Fruit fly (Drosophila melanogaster) whole organism, embryonic: ENCODE results near the gene Ilp5.

Source experiments
- CG10431 ChIP-seq: fragments of 200-800 bp; sonication (Bioruptor generic); optimal IDR thresholded peaks from 3 replicates; lab custom pipeline; 2018; ENCODE audit warnings: missing biosample characterization, mild to moderate bottlenecking, missing genetic modification characterization
- CG11695 ChIP-seq: fragments of 200-800 bp; sonication (Bioruptor generic); IDR thresholded peaks from 3 replicates; pipeline ENCODE4 v1.3.6; 2022; ENCODE audit warnings: missing biosample characterization, missing genetic modification characterization
- CG12155 ChIP-seq: fragments of 200-800 bp; sonication (Bioruptor generic); optimal IDR thresholded peaks from 3 replicates; lab custom pipeline; 2016; ENCODE audit warnings: missing biosample characterization, missing genetic modification characterization
- CG12219 ChIP-seq: fragments of 200-800 bp; sonication (Bioruptor generic); optimal IDR thresholded peaks from 3 replicates; lab custom pipeline; 2018; ENCODE audit warnings: missing biosample characterization, mild to moderate bottlenecking, missing genetic modification characterization
- CG13287 ChIP-seq: fragments of 200-800 bp; sonication (Bioruptor generic); IDR thresholded peaks from 2 replicates; pipeline ENCODE4 v1.3.6; 2022; ENCODE audit warnings: missing biosample characterization, missing genetic modification characterization; ENCODE audit not compliant: partially characterized antibody
- CG13296 ChIP-seq: fragments of 200-800 bp; sonication (Bioruptor generic); optimal IDR thresholded peaks from 3 replicates; lab custom pipeline; 2018; ENCODE audit warnings: missing biosample characterization, mild to moderate bottlenecking, missing genetic modification characterization
- CG13894 ChIP-seq: fragments of 200-800 bp; sonication (Bioruptor generic); optimal IDR thresholded peaks from 3 replicates; lab custom pipeline; 2018; ENCODE audit warnings: missing biosample characterization, mild to moderate bottlenecking, missing genetic modification characterization, moderate library complexity
- CG1529 ChIP-seq: fragments of 200-800 bp; sonication (Bioruptor generic); optimal IDR thresholded peaks from 3 replicates; lab custom pipeline; 2018; ENCODE audit warnings: missing biosample characterization, missing genetic modification characterization
- CG17568 ChIP-seq: fragments of 200-800 bp; sonication (Bioruptor generic); optimal IDR thresholded peaks from 2 replicates; lab custom pipeline; 2018; ENCODE audit warnings: missing biosample characterization, mild to moderate bottlenecking, missing genetic modification characterization, moderate library complexity
- CG18476 ChIP-seq: fragments of 200-800 bp; sonication (Bioruptor generic); optimal IDR thresholded peaks from 2 replicates; lab custom pipeline; 2016; ENCODE audit warnings: missing biosample characterization, mild to moderate bottlenecking, missing genetic modification characterization
- CG3065 ChIP-seq: fragments of 200-800 bp; sonication (Bioruptor generic); optimal IDR thresholded peaks from 2 replicates; lab custom pipeline; 2016; ENCODE audit warnings: missing biosample characterization, missing genetic modification characterization
- CG3995 ChIP-seq: fragments of 200-800 bp; sonication (Bioruptor generic); optimal IDR thresholded peaks from 3 replicates; lab custom pipeline; 2016; ENCODE audit warnings: missing biosample characterization, missing genetic modification characterization
- CG4424 ChIP-seq: fragments of 200-800 bp; sonication (Bioruptor generic); optimal IDR thresholded peaks from 3 replicates; lab custom pipeline; 2016; ENCODE audit warnings: missing biosample characterization, missing genetic modification characterization
- CG5245 ChIP-seq: fragments of 200-800 bp; sonication (Bioruptor generic); optimal IDR thresholded peaks from 3 replicates; lab custom pipeline; 2016; ENCODE audit warnings: missing biosample characterization, missing genetic modification characterization
- CG6272 ChIP-seq: fragments of 200-800 bp; sonication (Bioruptor generic); IDR thresholded peaks from 2 replicates; pipeline ENCODE4 v1.3.6; 2022; ENCODE audit warnings: missing biosample characterization, missing genetic modification characterization
- CG6813 ChIP-seq: fragments of 200-800 bp; sonication (Bioruptor generic); optimal IDR thresholded peaks from 2 replicates; lab custom pipeline; 2017; ENCODE audit warnings: missing biosample characterization, missing genetic modification characterization, mild to moderate bottlenecking, moderate library complexity, missing genetic modification reagents
- CG7963 ChIP-seq: fragments of 200-800 bp; sonication (Bioruptor generic); IDR thresholded peaks from 3 replicates; pipeline ENCODE4 v1.3.6; 2022; ENCODE audit warnings: missing biosample characterization, missing genetic modification characterization; ENCODE audit not compliant: partially characterized antibody
- CG9437 ChIP-seq: fragments of 200-800 bp; sonication (Bioruptor generic); optimal IDR thresholded peaks from 2 replicates; lab custom pipeline; 2018; ENCODE audit warnings: missing biosample characterization, mild to moderate bottlenecking, missing genetic modification characterization
- CG9727 ChIP-seq: fragments of 200-800 bp; sonication (Bioruptor generic); optimal IDR thresholded peaks from 3 replicates; lab custom pipeline; 2017; ENCODE audit warnings: missing biosample characterization, mild to moderate bottlenecking, missing genetic modification characterization
- Doc2 ChIP-seq: fragments of 200-800 bp; sonication (Bioruptor generic); IDR thresholded peaks from 2 replicates; pipeline ENCODE4 v1.3.6; 2022; ENCODE audit warnings: missing biosample characterization, missing genetic modification characterization
- Doc3 ChIP-seq: fragments of 200-800 bp; sonication (Bioruptor generic); IDR thresholded peaks from 3 replicates; pipeline ENCODE4 v1.3.6; 2022; ENCODE audit warnings: missing biosample characterization, missing genetic modification characterization; ENCODE audit not compliant: partially characterized antibody
- GATAe ChIP-seq: fragments of 200-800 bp; sonication (Bioruptor generic); conservative IDR thresholded peaks from 2 replicates; pipeline ENCODE4 v1.3.6; 2022; ENCODE audit warnings: missing biosample characterization, missing genetic modification characterization
- HLHmδ ChIP-seq: fragments of 200-800 bp; sonication (Bioruptor generic); optimal IDR thresholded peaks from 2 replicates; lab custom pipeline; 2018; ENCODE audit warnings: missing biosample characterization, mild to moderate bottlenecking, missing genetic modification characterization, moderate library complexity
- Hey ChIP-seq: fragments of 200-800 bp; sonication (Bioruptor generic); optimal IDR thresholded peaks from 3 replicates; lab custom pipeline; 2018; ENCODE audit warnings: missing biosample characterization, mild to moderate bottlenecking, missing genetic modification characterization
- HmgD ChIP-seq: fragments of 200-800 bp; sonication (Bioruptor generic); optimal IDR thresholded peaks from 3 replicates; lab custom pipeline; 2016; ENCODE audit warnings: missing biosample characterization, missing genetic modification characterization
- HmgZ ChIP-seq: fragments of 200-800 bp; sonication (Bioruptor generic); optimal IDR thresholded peaks from 2 replicates; lab custom pipeline; 2018; ENCODE audit warnings: missing biosample characterization, mild to moderate bottlenecking, missing genetic modification characterization
- Hmx ChIP-seq: fragments of 200-800 bp; sonication (Bioruptor generic); optimal IDR thresholded peaks from 2 replicates; lab custom pipeline; 2016; ENCODE audit warnings: missing biosample characterization, missing genetic modification characterization
- NFAT ChIP-seq: fragments of 200-800 bp; sonication (Bioruptor generic); IDR thresholded peaks from 2 replicates; pipeline ENCODE4 v1.3.6; 2022; ENCODE audit warnings: missing biosample characterization, missing genetic modification characterization
- Vsx1 ChIP-seq: fragments of 200-800 bp; sonication (Bioruptor generic); optimal IDR thresholded peaks from 2 replicates; lab custom pipeline; 2017; ENCODE audit warnings: missing biosample characterization, mild to moderate bottlenecking, missing genetic modification characterization, missing genetic modification reagents
- ap ChIP-seq: fragments of 200-800 bp; sonication (Bioruptor generic); IDR thresholded peaks from 2 replicates; pipeline ENCODE4 v1.3.6; 2022; ENCODE audit warnings: missing biosample characterization, missing genetic modification characterization
- ase ChIP-seq: fragments of 200-800 bp; sonication (Bioruptor generic); IDR thresholded peaks from 3 replicates; pipeline ENCODE4 v1.3.6; 2022; ENCODE audit warnings: missing biosample characterization, missing genetic modification characterization
- bab2 ChIP-seq: fragments of 200-800 bp; sonication (Bioruptor generic); optimal IDR thresholded peaks from 2 replicates; lab custom pipeline; 2016; ENCODE audit warnings: missing biosample characterization, missing genetic modification characterization
- bbx ChIP-seq: fragments of 200-800 bp; sonication (Bioruptor generic); IDR thresholded peaks from 2 replicates; pipeline ENCODE4 v1.3.6; 2022; ENCODE audit warnings: missing biosample characterization, missing genetic modification characterization; ENCODE audit not compliant: partially characterized antibody
- bsh ChIP-seq, 2 experiments: fragments of 200-800 bp; sonication (Bioruptor generic); optimal IDR thresholded peaks; 2 replicates each; lab custom pipeline; 2017 to 2018; ENCODE audit warnings: mild to moderate bottlenecking in 2 of 2, missing biosample characterization in 2 of 2, missing genetic modification characterization in 2 of 2, moderate library complexity in 1 of 2
- chif ChIP-seq, 2 experiments: fragments of 200-800 bp; sonication (Bioruptor generic); optimal IDR thresholded peaks; 3 replicates each; lab custom pipeline; 2016; ENCODE audit warnings: missing biosample characterization in 2 of 2, missing genetic modification characterization in 2 of 2
- disco-r ChIP-seq: fragments of 200-800 bp; sonication (Bioruptor generic); optimal IDR thresholded peaks from 2 replicates; lab custom pipeline; 2016; ENCODE audit warnings: missing biosample characterization, missing genetic modification characterization
- dm ChIP-seq: fragments of 200-800 bp; sonication (Bioruptor generic); optimal IDR thresholded peaks from 3 replicates; lab custom pipeline; 2016; ENCODE audit warnings: missing biosample characterization, missing genetic modification characterization
- grau ChIP-seq: fragments of 200-800 bp; optimal IDR thresholded peaks from 3 replicates; lab custom pipeline; 2019; ENCODE audit warnings: missing biosample characterization, mild to moderate bottlenecking, missing genetic modification characterization, moderate library complexity
- hkb ChIP-seq, 2 experiments: fragments of 200-800 bp in 1 of 2; fragments of >200 bp in 1 of 2; sonication (Bioruptor generic) in 1 of 2; IDR thresholded peaks in 1 of 2; optimal IDR thresholded peaks in 1 of 2; 2 replicates each; pipeline versions ENCODE4 v1.3.6 to Lab custom; 2017 to 2022; ENCODE audit warnings: missing biosample characterization in 1 of 2, missing genetic modification characterization in 1 of 2
- ken ChIP-seq: fragments of 200-800 bp; sonication (Bioruptor generic); IDR thresholded peaks from 3 replicates; pipeline ENCODE4 v1.3.6; 2022; ENCODE audit warnings: missing biosample characterization, missing genetic modification characterization
- kni ChIP-seq: fragments of 200-800 bp; sonication (Bioruptor generic); optimal IDR thresholded peaks from 3 replicates; lab custom pipeline; 2017; ENCODE audit warnings: mild to moderate bottlenecking, missing biosample characterization, missing genetic modification reagents, missing genetic modification characterization
- lilli ChIP-seq: fragments of 200-800 bp; sonication (Bioruptor generic); optimal IDR thresholded peaks from 3 replicates; lab custom pipeline; 2016; ENCODE audit warnings: missing biosample characterization, missing genetic modification characterization
- pan ChIP-seq, 4 experiments: fragments of >200 bp in 3 of 4; fragments of 200-800 bp in 1 of 4; sonication (Bioruptor generic) in 1 of 4; optimal IDR thresholded peaks in 3 of 4; IDR thresholded peaks in 1 of 4; 2 replicates each; pipeline versions ENCODE4 v1.3.6 to Lab custom; 2017 to 2022; ENCODE audit warnings: missing biosample characterization in 2 of 4, missing genetic modification characterization in 2 of 4, mixed read lengths in 1 of 4
- ranshi ChIP-seq: fragments of 200-800 bp; sonication (Bioruptor generic); IDR thresholded peaks from 2 replicates; pipeline ENCODE4 v1.3.6; 2022; ENCODE audit warnings: missing biosample characterization, missing genetic modification characterization
- row ChIP-seq: fragments of 200-800 bp; sonication (Bioruptor generic); IDR thresholded peaks from 3 replicates; pipeline ENCODE4 v1.3.6; 2022; ENCODE audit warnings: missing biosample characterization, missing genetic modification characterization
- seq ChIP-seq: fragments of 200-800 bp; sonication (Bioruptor generic); IDR thresholded peaks from 2 replicates; pipeline ENCODE4 v1.3.6; 2022; ENCODE audit warnings: missing biosample characterization, missing genetic modification characterization
- slp2 ChIP-seq: fragments of 200-800 bp; sonication (Bioruptor generic); optimal IDR thresholded peaks from 2 replicates; lab custom pipeline; 2016; ENCODE audit warnings: missing biosample characterization, missing genetic modification characterization
- tll ChIP-seq, 2 experiments: fragments of 200-800 bp in 1 of 2; fragments of >200 bp in 1 of 2; sonication (Bioruptor generic) in 1 of 2; optimal IDR thresholded peaks; 2 replicates each; lab custom pipeline; 2017 to 2019; ENCODE audit warnings: missing biosample characterization in 2 of 2, missing genetic modification characterization in 2 of 2, mild to moderate bottlenecking in 1 of 2, moderate library complexity in 1 of 2
- vfl ChIP-seq: fragments of 200-800 bp; sonication (Bioruptor generic); optimal IDR thresholded peaks from 2 replicates; lab custom pipeline; 2016; ENCODE audit warnings: missing biosample characterization, missing genetic modification characterization
- zen ChIP-seq: fragments of 200-800 bp; sonication (Bioruptor generic); optimal IDR thresholded peaks from 3 replicates; lab custom pipeline; 2018; ENCODE audit warnings: missing biosample characterization, mild to moderate bottlenecking, missing genetic modification characterization, moderate library complexity

The Ilp5 gene

DNA sequence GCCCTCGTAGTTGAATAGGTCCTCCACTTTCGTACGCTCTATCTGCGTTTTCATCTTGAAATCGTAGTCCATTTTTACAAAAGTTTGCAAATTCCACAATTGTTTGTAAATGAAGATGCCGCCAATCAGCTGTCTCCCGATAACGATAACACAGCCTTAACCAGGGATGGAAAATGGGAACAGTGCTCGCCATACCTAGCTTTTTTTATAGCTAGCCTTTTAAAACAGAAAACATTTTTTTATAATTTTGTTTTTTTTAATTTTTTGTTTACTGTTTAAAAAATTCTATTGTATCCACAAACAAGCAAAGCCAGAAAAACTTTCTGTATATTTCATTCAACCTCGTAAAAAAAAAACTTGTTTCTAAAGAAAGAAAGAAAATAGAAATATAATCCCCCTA is 14.8 kb upstream of the Ilp5 start, which contains the start of gene Cdk8 (continued):
- TF ChIP-seq CG17568 (GFP tag; lab: Kevin White, UChicago), result no peak
- peak; percentile 33 for TF ChIP-seq CG4424 (GFP tag; lab: Kevin White, UChicago)
- no peak for TF ChIP-seq ase (GFP tag; lab: Robert Waterston, UW)
- no peak for TF ChIP-seq CG1529 (GFP tag; lab: Kevin White, UChicago)
- TF ChIP-seq ken (GFP tag; lab: Robert Waterston, UW), result no peak
- no peak for TF ChIP-seq ap (GFP tag; lab: Robert Waterston, UW)
- no peak for TF ChIP-seq Doc2 (GFP tag; lab: Robert Waterston, UW)
- TF ChIP-seq pan (optimal IDR thresholded peaks at IDR 0.05; lab: Kevin White, UChicago), result no peak
- peak in 1 of 2 experiments; percentile 31 for TF ChIP-seq pan (GFP tag; optimal IDR thresholded peaks at IDR 0.05 in 1 of 2, IDR thresholded peaks at IDR 0.05 in 1 of 2)
- peak; percentile 44 for TF ChIP-seq grau
- peak; percentile 8 for TF ChIP-seq vfl
- no peak for TF ChIP-seq CG5245 (GFP tag; lab: Kevin White, UChicago)
- 0 out of 3 replicates have a peak, but pooled peaks have one; percentile 33 for TF ChIP-seq CG11695 (GFP tag; lab: Robert Waterston, UW)
- TF ChIP-seq tll (GFP tag; optimal IDR thresholded peaks at IDR 0.05; lab: Kevin White, UChicago), result no peak
- no peak for TF ChIP-seq Hey
- no peak for TF ChIP-seq zen
- TF ChIP-seq disco-r, result no peak
- no peak for TF ChIP-seq CG7963 (GFP tag; lab: Robert Waterston, UW)
- TF ChIP-seq hkb (optimal IDR thresholded peaks at IDR 0.05; lab: Kevin White, UChicago), result no peak
- peak; percentile 63 for TF ChIP-seq hkb (GFP tag; IDR thresholded peaks at IDR 0.05; lab: Robert Waterston, UW)
- TF ChIP-seq HLHmδ, result no peak
- TF ChIP-seq CG12219, result no peak
- no peak for TF ChIP-seq GATAe (GFP tag; lab: Robert Waterston, UW)
- TF ChIP-seq bab2 (GFP tag; lab: Kevin White, UChicago), result no peak
- no peak for TF ChIP-seq CG3995 (GFP tag; lab: Kevin White, UChicago)
- peak; percentile 15 for TF ChIP-seq CG12155 (GFP tag; lab: Kevin White, UChicago)
- TF ChIP-seq CG13894, result no peak
- peak; percentile 42 for TF ChIP-seq kni (GFP tag; lab: Kevin White, UChicago)
- TF ChIP-seq seq, result no peak
- peak in 1 of 2 experiments; percentile 47 for TF ChIP-seq bsh (GFP tag; optimal IDR thresholded peaks at IDR 0.05; lab: Kevin White, UChicago)
- TF ChIP-seq HmgD (GFP tag; lab: Kevin White, UChicago), result no peak
- TF ChIP-seq CG6813 (GFP tag; lab: Kevin White, UChicago), result no peak
- TF ChIP-seq HmgZ (tag; lab: Kevin White, UChicago), result peak; percentile 45
- TF ChIP-seq NFAT (GFP tag; lab: Robert Waterston, UW), result no peak
- TF ChIP-seq lilli (GFP tag; lab: Kevin White, UChicago), result peak; percentile 73
- no peak for TF ChIP-seq CG6272
- peak; percentile 40 for TF ChIP-seq CG13296
- peak; percentile 10; the same call in 1 of the 2 replicates for TF ChIP-seq CG13287 (GFP tag; lab: Robert Waterston, UW)
- TF ChIP-seq row (GFP tag; lab: Robert Waterston, UW), result peak; percentile 81
- TF ChIP-seq CG10431 (GFP tag; lab: Kevin White, UChicago), result no peak
- TF ChIP-seq Hmx (GFP tag; lab: Kevin White, UChicago), result no peak
- TF ChIP-seq CG3065 (GFP tag; lab: Kevin White, UChicago), result no peak
- TF ChIP-seq dm, result no peak
- TF ChIP-seq slp2 (GFP tag; lab: Kevin White, UChicago), result no peak
- peak in 1 of 2 experiments; percentile 2 for TF ChIP-seq chif (GFP tag; optimal IDR thresholded peaks at IDR 0.05; lab: Kevin White, UChicago)
- TF ChIP-seq CG9727 (GFP tag; lab: Kevin White, UChicago), result no peak
- TF ChIP-seq bbx, result no peak
- TF ChIP-seq CG18476 (GFP tag; lab: Kevin White, UChicago), result no peak
- TF ChIP-seq Vsx1 (GFP tag; lab: Kevin White, UChicago), result no peak
- TF ChIP-seq CG9437 (GFP tag; lab: Kevin White, UChicago), result no peak
- no peak for TF ChIP-seq Doc3 (GFP tag; lab: Robert Waterston, UW)
- no peak for TF ChIP-seq ranshi
